Fruit fly (Drosophila melanogaster): ENCODE results near the gene Pi4KIIIalpha.

- TF ChIP-seq cnc (optimal IDR thresholded peaks at IDR 0.05) (no peak), cic (GFP tag; optimal IDR thresholded peaks at IDR 0.05) (no peak), tj (GFP tag; optimal IDR thresholded peaks at IDR 0.05) (no peak), CG11617 (GFP tag; optimal IDR thresholded peaks at IDR 0.05) (no peak), CG14711 (tag; optimal IDR thresholded peaks at IDR 0.05) (no peak), Crg-1 (GFP tag; optimal IDR thresholded peaks at IDR 0.05) (no peak), CG7045 (GFP tag; optimal IDR thresholded peaks at IDR 0.05) (no peak), Mnt (GFP tag; optimal IDR thresholded peaks at IDR 0.05) (peak; percentile 52), pad (GFP tag; optimal IDR thresholded peaks at IDR 0.05) (no peak)
Observed at dm6 chrX:2633847-2634776, 9.5 kb downstream of the Pi4KIIIalpha start, which contains the start of gene sgg.
